Worm (Caenorhabditis elegans): Measurements from ENCODE around the gene T27E4.7.

The T27E4.7 gene

DNA sequence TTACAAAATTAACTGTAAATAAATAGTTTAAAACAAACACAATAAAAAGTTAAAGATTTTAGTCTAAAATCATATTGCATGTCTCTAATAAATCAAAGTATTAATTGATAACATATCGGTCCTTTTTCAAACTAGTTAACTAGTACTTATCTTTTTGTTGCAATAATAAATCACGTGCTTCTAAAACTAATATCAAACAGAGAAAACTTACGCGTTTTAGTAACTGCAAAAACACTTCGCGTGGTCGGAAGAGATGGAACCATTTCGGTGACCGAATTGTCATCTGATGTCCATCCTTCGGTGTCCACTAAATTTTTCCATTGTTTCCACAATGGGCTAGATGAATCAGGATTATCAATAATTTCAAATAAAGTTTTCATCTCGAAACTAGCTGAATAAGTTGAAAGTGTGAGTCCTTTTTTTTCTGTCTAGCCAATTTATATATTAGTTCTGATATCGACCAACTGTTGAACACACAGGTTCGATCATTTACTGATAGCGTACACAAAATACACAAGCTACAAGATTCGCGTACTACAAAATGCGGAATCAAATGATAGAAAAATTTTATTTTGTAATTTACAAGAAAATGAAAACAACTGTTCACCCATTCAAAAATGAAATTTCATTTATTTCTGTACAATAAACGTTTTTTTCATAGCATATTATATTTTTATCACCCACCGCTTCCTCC lies 22.3 kb upstream of the T27E4.7 start, which contains the start of gene F21C10.9:
Gene F21C10.9, minus strand, starts transcription at position 417 of the 694 bp plus-strand sequence.
- TF ChIP-seq mls-2 (tag; optimal IDR thresholded peaks at IDR 0.05) (no peak), drap-1 (GFP tag; optimal IDR thresholded peaks at IDR 0.05) (no peak), hlh-1 (tag; optimal IDR thresholded peaks at IDR 0.05) (no peak), nhr-2 (tag; optimal IDR thresholded peaks at IDR 0.05) (no peak), blmp-1 (tag; optimal IDR thresholded peaks at IDR 0.05) (no peak), lsy-2 (tag; optimal IDR thresholded peaks at IDR 0.05) (no peak), ham-2 (GFP tag; optimal IDR thresholded peaks at IDR 0.05) (no peak), flh-1 (GFP tag; optimal IDR thresholded peaks at IDR 0.05) (no peak), lin-32 (GFP tag; optimal IDR thresholded peaks at IDR 0.05) (no peak)

DNA sequence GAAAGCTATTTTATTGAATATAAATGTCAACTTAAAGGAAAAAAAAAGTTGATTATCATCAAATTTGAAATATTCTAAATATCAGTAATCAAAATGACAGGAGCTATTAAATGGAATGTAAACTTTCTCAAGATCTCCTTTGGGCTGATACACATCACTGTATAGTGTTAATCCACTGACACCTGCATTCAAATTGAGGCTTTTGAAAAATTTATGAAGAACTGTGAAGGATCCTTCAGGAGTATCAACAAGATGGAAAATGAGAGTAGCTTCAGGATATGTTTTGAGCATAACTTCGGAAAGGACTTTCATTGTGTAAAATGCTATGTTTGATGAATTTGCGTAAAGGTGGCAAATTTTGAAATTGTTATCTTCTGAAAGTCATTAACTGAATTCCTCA lies 21.1 kb upstream of the T27E4.7 start:
- TF ChIP-seq pha-4 (tag; optimal IDR thresholded peaks at IDR 0.05) (no peak), nhr-12 (tag; optimal IDR thresholded peaks at IDR 0.05) (no peak), sptf-1 (tag; optimal IDR thresholded peaks at IDR 0.05) (no peak), ztf-11 (tag; optimal IDR thresholded peaks at IDR 0.05) (no peak), blmp-1 (tag; optimal IDR thresholded peaks at IDR 0.05) (no peak)

DNA sequence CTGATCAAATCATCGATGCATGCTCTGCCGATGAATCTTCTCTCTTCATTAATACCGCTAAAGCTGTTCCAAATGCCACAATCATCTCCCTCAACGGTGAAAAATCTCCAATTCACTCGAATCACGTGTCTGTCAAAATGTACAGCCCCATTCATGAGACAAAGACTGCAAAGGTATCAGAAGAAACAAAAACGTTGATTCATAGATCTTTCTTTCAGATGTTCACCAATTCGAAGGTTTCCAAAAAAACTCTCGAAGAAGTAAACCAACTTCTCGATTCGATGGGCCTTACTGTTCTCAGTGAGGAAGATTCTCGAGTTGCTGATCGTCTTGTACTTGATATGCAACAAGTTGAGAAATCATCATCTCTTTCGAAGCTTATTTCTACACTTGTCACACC lies 20.6 kb upstream of the T27E4.7 start:
- TF ChIP-seq ham-2 (GFP tag; optimal IDR thresholded peaks at IDR 0.05) (no peak), hlh-1 (tag; optimal IDR thresholded peaks at IDR 0.05) (no peak), unc-120 (tag; optimal IDR thresholded peaks at IDR 0.05; ENCODE audit: poor library complexity, severe bottlenecking) (no peak), flh-1 (GFP tag; optimal IDR thresholded peaks at IDR 0.05) (no peak), mls-2 (tag; optimal IDR thresholded peaks at IDR 0.05) (no peak), drap-1 (GFP tag; optimal IDR thresholded peaks at IDR 0.05) (no peak), snpc-4 (tag; optimal IDR thresholded peaks at IDR 0.05) (no peak), nhr-76 (tag; optimal IDR thresholded peaks at IDR 0.05) (no peak)

DNA sequence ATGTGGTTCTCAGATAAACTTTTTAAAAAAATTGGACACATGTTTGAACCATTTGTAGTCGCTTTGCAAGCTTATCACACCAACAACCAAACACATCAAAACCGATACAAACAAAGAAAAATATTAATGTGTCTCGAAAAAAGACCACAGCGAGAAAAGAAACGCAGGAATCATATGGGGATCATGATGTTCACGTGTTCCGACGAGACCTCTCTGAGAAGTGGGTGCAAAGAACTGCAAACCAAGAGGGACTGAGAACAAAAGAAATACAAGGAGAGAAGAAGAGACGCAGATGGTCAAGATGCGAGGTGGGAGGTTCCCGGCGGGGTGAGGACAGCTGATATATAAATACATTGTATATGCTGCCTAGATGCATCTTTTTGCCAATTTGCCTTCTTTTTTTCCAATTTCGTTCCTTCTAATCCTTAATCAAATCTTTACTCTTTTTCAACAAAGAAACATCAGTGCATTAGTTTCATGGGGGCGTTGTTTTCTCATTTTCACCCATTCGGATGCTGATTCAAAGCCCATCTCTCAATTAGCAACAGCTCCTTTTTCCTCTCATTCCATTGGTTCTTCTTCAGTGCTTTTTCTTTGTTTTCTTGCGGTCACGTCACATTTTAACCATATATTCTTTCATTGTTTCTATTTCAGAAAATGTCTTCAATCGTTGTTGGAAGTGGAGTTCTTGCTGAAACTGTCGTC lies 19.6 kb upstream of the T27E4.7 start, which contains the start of gene F21C10.10:
Gene F21C10.10, plus strand, starts transcription at position 655 of the 705 bp plus-strand sequence.
- no peak for TF ChIP-seq unc-39 (tag; optimal IDR thresholded peaks at IDR 0.05)
- TF ChIP-seq nhr-2 (tag; optimal IDR thresholded peaks at IDR 0.05), result peak; percentile 72
- no peak for TF ChIP-seq lin-32 (GFP tag; optimal IDR thresholded peaks at IDR 0.05)
- TF ChIP-seq flh-1 (GFP tag; optimal IDR thresholded peaks at IDR 0.05), result no peak
- TF ChIP-seq ztf-11 (tag; optimal IDR thresholded peaks at IDR 0.05), result no peak
- TF ChIP-seq unc-62 (GFP tag; optimal IDR thresholded peaks at IDR 0.05), result peak; percentile 87
- TF ChIP-seq drap-1 (GFP tag; optimal IDR thresholded peaks at IDR 0.05), result peak; percentile 29
- TF ChIP-seq zip-8 (tag; optimal IDR thresholded peaks at IDR 0.05), result no peak
- no peak for TF ChIP-seq ceh-43 (GFP tag; optimal IDR thresholded peaks at IDR 0.05)
- peak; percentile 64 for TF ChIP-seq ces-1 (GFP tag; optimal IDR thresholded peaks at IDR 0.05)
- peak; percentile 61 for TF ChIP-seq pha-4 (tag; optimal IDR thresholded peaks at IDR 0.05)
- peak; percentile 62 for TF ChIP-seq mep-1 (tag; optimal IDR thresholded peaks at IDR 0.05)
- no peak for TF ChIP-seq sem-2 (GFP tag; optimal IDR thresholded peaks at IDR 0.05)
- TF ChIP-seq ceh-83 (GFP tag; optimal IDR thresholded peaks at IDR 0.05), result no peak
- TF ChIP-seq nhr-12 (tag; optimal IDR thresholded peaks at IDR 0.05), result no peak
- TF ChIP-seq unc-120 (tag; optimal IDR thresholded peaks at IDR 0.05; ENCODE audit: poor library complexity, severe bottlenecking), result peak; percentile 74
- peak; percentile 59 for TF ChIP-seq ceh-39 (tag; optimal IDR thresholded peaks at IDR 0.05)
- peak; percentile 28 for TF ChIP-seq lsy-2 (tag; optimal IDR thresholded peaks at IDR 0.05)
- peak; percentile 6 for TF ChIP-seq cnd-1 (tag; optimal IDR thresholded peaks at IDR 0.05)
- no peak for TF ChIP-seq bed-3 (GFP tag; optimal IDR thresholded peaks at IDR 0.05)
- TF ChIP-seq nhr-237 (tag; optimal IDR thresholded peaks at IDR 0.05), result peak; percentile 6
- TF ChIP-seq mls-2 (tag; optimal IDR thresholded peaks at IDR 0.05), result no peak
- peak; percentile 88 for TF ChIP-seq hlh-1 (tag; optimal IDR thresholded peaks at IDR 0.05)
- TF ChIP-seq elt-1 (tag; optimal IDR thresholded peaks at IDR 0.05; ENCODE audit: borderline replicate concordance, insufficient read depth), result peak; percentile 49
- TF ChIP-seq ham-2 (GFP tag; optimal IDR thresholded peaks at IDR 0.05), result no peak
- no peak for TF ChIP-seq nhr-76 (tag; optimal IDR thresholded peaks at IDR 0.05)

DNA sequence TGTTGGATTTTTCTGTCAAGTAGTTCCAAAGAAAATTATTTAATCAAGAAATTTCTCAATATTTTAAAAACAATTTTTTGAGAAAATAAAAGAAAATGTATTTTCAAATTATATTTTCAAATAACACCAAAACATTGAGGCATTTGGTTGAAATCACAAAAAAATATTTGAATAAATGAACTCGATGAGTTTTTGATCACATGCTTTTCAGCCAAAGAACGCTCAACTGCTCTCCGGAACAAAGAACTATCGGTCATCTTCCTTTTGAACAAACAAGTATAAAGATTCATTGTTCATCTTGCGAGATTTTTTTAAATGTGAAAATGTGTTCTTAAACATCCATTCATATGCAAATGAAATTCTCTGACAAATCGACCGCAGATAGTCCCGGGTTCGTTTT lies 18.9 kb upstream of the T27E4.7 start:
- TF ChIP-seq elt-3 (tag; optimal IDR thresholded peaks at IDR 0.05) (no peak), nhr-2 (tag; optimal IDR thresholded peaks at IDR 0.05) (no peak), nhr-237 (tag; optimal IDR thresholded peaks at IDR 0.05) (no peak), pha-4 (tag; optimal IDR thresholded peaks at IDR 0.05) (no peak), lsy-2 (tag; optimal IDR thresholded peaks at IDR 0.05) (no peak), hlh-1 (tag; optimal IDR thresholded peaks at IDR 0.05) (no peak), drap-1 (GFP tag; optimal IDR thresholded peaks at IDR 0.05) (no peak), unc-62 (GFP tag; optimal IDR thresholded peaks at IDR 0.05) (no peak), ces-1 (GFP tag; optimal IDR thresholded peaks at IDR 0.05) (no peak)

All from whole organism, mixed stage, embryonic.